Worm (Caenorhabditis elegans): ENCODE measurements around the gene C49F5.3.
"Not testable (repeated sequence)": the region's sequence is repeated elsewhere in the genome, so short reads cannot be mapped to it uniquely, and the experiment has no call there.

Gene C49F5.3

ce11 chrX:11962050-11962788 lies 21.2 kb downstream of the C49F5.3 start (continued):
- TF ChIP-seq saeg-2 (GFP tag; IDR thresholded peaks at IDR 0.05) (0 out of 2 replicates have a peak, but pooled peaks have one; percentile 6), lin-39 (tag; optimal IDR thresholded peaks at IDR 0.05) (no peak), F10B5.3 (tag; optimal IDR thresholded peaks at IDR 0.05) (no peak), nhr-28 (tag; optimal IDR thresholded peaks at IDR 0.05) (peak; percentile 96), nhr-77 (tag; optimal IDR thresholded peaks at IDR 0.05) (no peak), ztf-7 (tag; optimal IDR thresholded peaks at IDR 0.05) (no peak), snpc-1.2 (GFP tag; IDR thresholded peaks at IDR 0.05) (no peak), lin-13 (GFP tag; optimal IDR thresholded peaks at IDR 0.05) (no peak), nhr-76 (tag; optimal IDR thresholded peaks at IDR 0.05) (no peak), dmd-6 (GFP tag; IDR thresholded peaks at IDR 0.05) (peak; percentile 81), Y48G9A.11 (GFP tag; IDR thresholded peaks at IDR 0.05) (no peak), spr-3 (GFP tag; optimal IDR thresholded peaks at IDR 0.05) (no peak), mdl-1 (tag; optimal IDR thresholded peaks at IDR 0.05) (peak in 1 of 2 experiments; percentile 35), F37D6.2 (tag; optimal IDR thresholded peaks at IDR 0.05) (no peak), zip-11 (GFP tag; IDR thresholded peaks at IDR 0.05) (no peak), nhr-10 (tag; optimal IDR thresholded peaks at IDR 0.05) (no peak), set-16 (GFP tag; IDR thresholded peaks at IDR 0.05) (no peak), zip-2 (tag; optimal IDR thresholded peaks at IDR 0.05) (no peak), nhr-6 (tag; optimal IDR thresholded peaks at IDR 0.05) (no peak), jun-1 (tag; optimal IDR thresholded peaks at IDR 0.05) (no peak), ZK337.2 (GFP tag; IDR thresholded peaks at IDR 0.05) (no peak), aly-2 (tag; optimal IDR thresholded peaks at IDR 0.05) (no peak), Y75B8A.6 (GFP tag; IDR thresholded peaks at IDR 0.05) (no peak), mxl-3 (GFP tag; optimal IDR thresholded peaks at IDR 0.05) (peak; percentile 39), F26F4.8 (GFP tag; conservative IDR thresholded peaks at IDR 0.05) (no peak), F49E8.2 (tag; optimal IDR thresholded peaks at IDR 0.05; ENCODE audit: borderline replicate concordance) (no peak), ztf-11 (tag; optimal IDR thresholded peaks at IDR 0.05) (no peak), lin-38 (GFP tag; IDR thresholded peaks at IDR 0.05) (no peak), skn-1 (tag; optimal IDR thresholded peaks at IDR 0.05) (no peak), egl-43 (GFP tag; IDR thresholded peaks at IDR 0.05) (no peak), attf-4 (tag; optimal IDR thresholded peaks at IDR 0.05) (no peak), hif-1 (tag; optimal IDR thresholded peaks at IDR 0.05) (peak in 1 of 2 experiments; percentile 40), nhr-42 (GFP tag; IDR thresholded peaks at IDR 0.05) (0 out of 2 replicates have a peak, but pooled peaks have one; percentile 16), ceh-32 (tag; optimal IDR thresholded peaks at IDR 0.05; ENCODE audit: poor library complexity) (no peak)

ce11 chrX:11961103-11961502 lies 22.3 kb downstream of the C49F5.3 start, which contains the start of gene C49F5.13:
Gene C49F5.13 (plus strand): TSS chrX:11961403.
- not testable (repeated sequence) for TF ChIP-seq lir-3 (tag; optimal IDR thresholded peaks at IDR 0.05); nhr-77 (tag; optimal IDR thresholded peaks at IDR 0.05); F49E8.2 (tag; optimal IDR thresholded peaks at IDR 0.05; ENCODE audit: borderline replicate concordance)

ce11 chrX:11959838-11960237 lies 23.6 kb downstream of the C49F5.3 start, which contains the start of gene C49F5.8:
Gene C49F5.8 (plus strand): TSS chrX:11960138.
- TF ChIP-seq nhr-25 (tag; optimal IDR thresholded peaks at IDR 0.05; ENCODE audit: borderline replicate concordance, insufficient read depth) (no peak), zfp-3 (GFP tag; conservative IDR thresholded peaks at IDR 0.05) (no peak), nhr-28 (tag; optimal IDR thresholded peaks at IDR 0.05) (peak; percentile 1), set-16 (GFP tag; IDR thresholded peaks at IDR 0.05) (no peak), nhr-11 (tag; optimal IDR thresholded peaks at IDR 0.05) (no peak)
